Worm (Caenorhabditis elegans) whole organism, L4 larva: Measurements from ENCODE around the gene chil-7.

Experiments used
- F37D6.2 ChIP-seq: sonication (generic microtip); optimal IDR thresholded peaks from 2 replicates; lab custom pipeline; 2016; ENCODE audit warnings: mild to moderate bottlenecking, missing genetic modification characterization, missing compliant biosample characterization
- R02D3.7 ChIP-seq: fragments of 150-350 bp; sonication (generic microtip); optimal IDR thresholded peaks from 3 replicates; lab custom pipeline; 2014; ENCODE audit warnings: missing biosample characterization, missing genetic modification characterization
- Y105C5A.15 ChIP-seq: fragments of 200-800 bp; sonication (Bioruptor generic); IDR thresholded peaks from 2 replicates; pipeline ENCODE4 v1.3.6; 2022; ENCODE audit warnings: missing genetic modification characterization, missing compliant biosample characterization
- aha-1 ChIP-seq: fragments of 150-350 bp; peaks from one replicate; lab custom pipeline; 2014; ENCODE audit warnings: missing biosample characterization, missing genetic modification characterization
- aly-2 ChIP-seq: sonication (generic microtip); optimal IDR thresholded peaks from 2 replicates; lab custom pipeline; 2018; ENCODE audit warnings: missing biosample characterization, missing genetic modification characterization
- ama-1 ChIP-seq: fragments of 150-350 bp; optimal IDR thresholded peaks from 2 replicates; lab custom pipeline; 2014; ENCODE audit warnings: inconsistent platforms, mixed read lengths
- arid-1 ChIP-seq: fragments of 200-800 bp; sonication (Bioruptor generic); conservative IDR thresholded peaks from 2 replicates; pipeline ENCODE4 v1.3.6; 2022; ENCODE audit warnings: missing genetic modification reagents, missing genetic modification characterization, missing compliant biosample characterization
- ceh-28 ChIP-seq: fragments of 150-350 bp; optimal IDR thresholded peaks from 2 replicates; lab custom pipeline; 2014; ENCODE audit warnings: missing biosample characterization, missing genetic modification reagents, missing genetic modification characterization
- daf-19 ChIP-seq: fragments of 200-800 bp; sonication (Bioruptor generic); conservative IDR thresholded peaks from 2 replicates; pipeline ENCODE4 v1.3.6; 2022; ENCODE audit warnings: missing genetic modification characterization, missing compliant biosample characterization
- fkh-10 ChIP-seq: fragments of 150-350 bp; optimal IDR thresholded peaks from 2 replicates; lab custom pipeline; 2014; ENCODE audit warnings: missing biosample characterization, missing genetic modification reagents, missing genetic modification characterization
- hif-1 ChIP-seq, 2 experiments: sonication (generic microtip); optimal IDR thresholded peaks; 2 replicates each; lab custom pipeline; 2016 to 2017; ENCODE audit warnings: missing compliant biosample characterization in 2 of 2, missing genetic modification characterization in 2 of 2, missing genetic modification reagents in 2 of 2, missing genotype in 2 of 2, mild to moderate bottlenecking in 1 of 2
- hlh-11 ChIP-seq: fragments of 200-800 bp; sonication (Bioruptor generic); optimal IDR thresholded peaks from 2 replicates; lab custom pipeline; 2018; ENCODE audit warnings: mild to moderate bottlenecking, missing genetic modification characterization, missing compliant biosample characterization
- hmg-1.1 ChIP-seq: fragments of 200-800 bp; sonication (Bioruptor generic); IDR thresholded peaks from 2 replicates; pipeline ENCODE4 v1.3.6; 2022; ENCODE audit warnings: missing genetic modification reagents, missing genetic modification characterization, missing compliant biosample characterization
- lim-7 ChIP-seq: fragments of 200-800 bp; sonication (Bioruptor generic); IDR thresholded peaks from 2 replicates; pipeline ENCODE4 v1.3.6; 2022; ENCODE audit warnings: missing genetic modification characterization, missing compliant biosample characterization
- lin-38 ChIP-seq: fragments of 200-800 bp; sonication (Bioruptor generic); IDR thresholded peaks from 2 replicates; pipeline ENCODE4 v1.3.6; 2022; ENCODE audit warnings: missing genetic modification reagents, missing genetic modification characterization, missing compliant biosample characterization
- mdl-1 ChIP-seq, 2 experiments: fragments of 150-350 bp in 1 of 2; sonication (generic microtip) in 1 of 2; optimal IDR thresholded peaks; 2 replicates each; lab custom pipeline; 2014 to 2017; ENCODE audit warnings: missing biosample characterization in 2 of 2, missing genetic modification characterization in 2 of 2
- mep-1 ChIP-seq: fragments of 150-350 bp; sonication (generic microtip); optimal IDR thresholded peaks from 3 replicates; lab custom pipeline; 2014; ENCODE audit warnings: missing biosample characterization, missing genetic modification characterization
- nhr-11 ChIP-seq: fragments of 150-350 bp; optimal IDR thresholded peaks from 2 replicates; lab custom pipeline; 2014; ENCODE audit warnings: missing biosample characterization, missing genetic modification characterization
- nhr-6 ChIP-seq: fragments of 150-350 bp; optimal IDR thresholded peaks from 2 replicates; lab custom pipeline; 2014; ENCODE audit warnings: missing biosample characterization, missing genetic modification characterization
- nhr-77 ChIP-seq: fragments of 150-350 bp; optimal IDR thresholded peaks from 2 replicates; lab custom pipeline; 2014; ENCODE audit warnings: missing biosample characterization, missing genetic modification characterization
- rbr-2 ChIP-seq: sonication (generic microtip); optimal IDR thresholded peaks from 2 replicates; lab custom pipeline; 2016; ENCODE audit warnings: missing genotype, missing genetic modification characterization, missing compliant biosample characterization
- skn-1 ChIP-seq: fragments of 150-350 bp; optimal IDR thresholded peaks from 2 replicates; lab custom pipeline; 2014; ENCODE audit warnings: missing biosample characterization, missing genetic modification characterization
- spr-1 ChIP-seq: sonication (generic microtip); optimal IDR thresholded peaks from 2 replicates; lab custom pipeline; 2016; ENCODE audit warnings: mild to moderate bottlenecking, missing genetic modification characterization, missing compliant biosample characterization
- unc-62 ChIP-seq, 3 experiments: fragments of 150-350 bp in 1 of 3; sonication (generic microtip); optimal IDR thresholded peaks in 2 of 3; peaks in 1 of 3; 1 replicate in 1 of 3; 2 replicates in 2 of 3; lab custom pipeline; 2014 to 2017; ENCODE audit warnings: missing biosample characterization in 3 of 3, missing genetic modification characterization in 3 of 3, missing genetic modification reagents in 3 of 3, missing genotype in 1 of 3
- zfp-2 ChIP-seq: sonication (generic microtip); optimal IDR thresholded peaks from 2 replicates; lab custom pipeline; 2016; ENCODE audit warnings: mild to moderate bottlenecking, missing genetic modification characterization, missing compliant biosample characterization
- ztf-7 ChIP-seq: fragments of 150-350 bp; optimal IDR thresholded peaks from 2 replicates; lab custom pipeline; 2014; ENCODE audit warnings: missing biosample characterization, missing genetic modification characterization

Gene chil-7

ce11 chrII:9828502-9828901 is 42.5 kb downstream of the chil-7 start:
- TF ChIP-seq aha-1 (tag; lab: Kevin White, UChicago) (no peak), hif-1 (tag; optimal IDR thresholded peaks at IDR 0.05; lab: Kevin White, UChicago) (no peak), nhr-11 (tag; lab: Kevin White, UChicago) (no peak), aly-2 (tag; lab: Kevin White, UChicago) (no peak), fkh-10 (GFP tag; lab: Kevin White, UChicago) (no peak), F37D6.2 (no peak), unc-62 (GFP tag; optimal IDR thresholded peaks at IDR 0.05 in 1 of 2; lab: Kevin White, UChicago) (no peak), unc-62 (tag; optimal IDR thresholded peaks at IDR 0.05; lab: Kevin White, UChicago) (no peak), nhr-6 (tag; lab: Kevin White, UChicago) (no peak), ceh-28 (no peak), arid-1 (no peak), hlh-11 (tag; lab: Kevin White, UChicago) (no peak), hmg-1.1 (GFP tag; lab: Robert Waterston, UW) (no peak), R02D3.7 (tag; lab: Kevin White, UChicago) (no peak), lin-38 (no peak), spr-1 (tag; lab: Kevin White, UChicago) (no peak), ztf-7 (no peak), rbr-2 (tag; lab: Kevin White, UChicago) (no peak)

- TF ChIP-seq mep-1 (tag; lab: Kevin White, UChicago): no peak
- no peak for TF ChIP-seq mdl-1 (tag; optimal IDR thresholded peaks at IDR 0.05; lab: Kevin White, UChicago)
- peak; percentile 53 for TF ChIP-seq aha-1 (tag; lab: Kevin White, UChicago)
Observed at ce11 chrII:9827852-9828251, 43.1 kb downstream of the chil-7 start, which contains the start of gene eyg-1. Gene eyg-1 (minus strand): TSS chrII:9827952.

DNA sequence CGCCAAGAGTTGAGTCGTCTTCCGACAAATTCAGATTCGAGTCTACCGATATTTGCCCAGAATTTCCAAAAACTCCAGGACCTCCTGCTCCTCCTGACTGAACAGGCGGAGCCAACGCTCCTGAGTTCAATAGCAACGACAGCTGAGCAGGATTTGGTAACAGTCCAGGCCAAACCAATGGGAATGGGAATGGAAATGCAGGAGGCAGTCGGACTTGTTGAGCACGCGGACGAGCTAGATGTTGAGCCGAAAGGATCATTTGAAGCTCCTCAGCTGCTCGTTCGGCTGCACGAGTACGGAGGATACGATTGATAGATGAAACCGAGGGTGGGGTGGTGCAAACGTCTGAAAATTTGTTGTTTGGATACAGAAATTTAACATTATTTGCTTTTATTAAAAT is 44.0 kb downstream of the chil-7 start:
- peak; percentile 56 for TF ChIP-seq aha-1 (tag; lab: Kevin White, UChicago)
- no peak for TF ChIP-seq daf-19
- no peak for TF ChIP-seq ama-1 (lab: Kevin White, UChicago)
- TF ChIP-seq zfp-2: no peak
- no peak for TF ChIP-seq Y105C5A.15 (GFP tag; lab: Robert Waterston, UW)
- TF ChIP-seq skn-1: no peak
- no peak for TF ChIP-seq nhr-77
- no peak for TF ChIP-seq lim-7 (GFP tag; lab: Robert Waterston, UW)
